Fruit fly (Drosophila melanogaster): ENCODE measurements around the gene CG33128.

CG33128 gene

dm6 chr2L:1463362-1463908, 30.4 kb upstream of the CG33128 start:
- TF ChIP-seq ERR (GFP tag; optimal IDR thresholded peaks at IDR 0.05), result no peak
- no peak for TF ChIP-seq Fer1 (GFP tag; optimal IDR thresholded peaks at IDR 0.05)
- TF ChIP-seq zen (tag; optimal IDR thresholded peaks at IDR 0.05), result peak; percentile 35
- TF ChIP-seq fd64A (GFP tag; optimal IDR thresholded peaks at IDR 0.05), result no peak
- TF ChIP-seq Scr (GFP tag; IDR thresholded peaks at IDR 0.05; ENCODE audit: partially characterized antibody), result no peak
- 0 out of 2 replicates have a peak, but pooled peaks have one; percentile 14 for TF ChIP-seq crol (GFP tag; IDR thresholded peaks at IDR 0.05)
- TF ChIP-seq CG2199 (GFP tag; IDR thresholded peaks at IDR 0.05), result peak; percentile 73; the same call in 1 of the 3 replicates
- peak; percentile 7 for TF ChIP-seq cg (GFP tag; optimal IDR thresholded peaks at IDR 0.05)
- peak; percentile 62 for TF ChIP-seq abd-A (tag; optimal IDR thresholded peaks at IDR 0.05)
- 0 out of 3 replicates have a peak, but pooled peaks have one; percentile 36 for TF ChIP-seq ci (GFP tag; IDR thresholded peaks at IDR 0.05)
- peak; percentile 9 for TF ChIP-seq Kr (GFP tag; optimal IDR thresholded peaks at IDR 0.05)
- TF ChIP-seq kni (GFP tag; optimal IDR thresholded peaks at IDR 0.05), result peak; percentile 88
- TF ChIP-seq CG12236 (GFP tag; optimal IDR thresholded peaks at IDR 0.05), result no peak
- no peak for TF ChIP-seq CG7271 (tag; optimal IDR thresholded peaks at IDR 0.05)
- peak; percentile 98 for TF ChIP-seq grn (GFP tag; optimal IDR thresholded peaks at IDR 0.05)
- no peak for TF ChIP-seq nerfin-1 (tag; optimal IDR thresholded peaks at IDR 0.05)
- TF ChIP-seq pum (GFP tag; optimal IDR thresholded peaks at IDR 0.05), result no peak
- no peak for TF ChIP-seq Elba2 (GFP tag; optimal IDR thresholded peaks at IDR 0.05)
- 0 out of 3 replicates have a peak, but pooled peaks have one; percentile 11 for TF ChIP-seq so (GFP tag; IDR thresholded peaks at IDR 0.05)
- TF ChIP-seq pros (GFP tag; optimal IDR thresholded peaks at IDR 0.05), result peak; percentile 32
- peak; percentile 19 for TF ChIP-seq oc (tag; optimal IDR thresholded peaks at IDR 0.05)
- peak in 1 of 2 experiments; percentile 3 for TF ChIP-seq Hr78 (GFP tag; optimal IDR thresholded peaks at IDR 0.05)

dm6 chr2L:1470009-1470408, 23.9 kb upstream of the CG33128 start:
- TF ChIP-seq gce (GFP tag; IDR thresholded peaks at IDR 0.05) (no peak), CG17829 (tag; optimal IDR thresholded peaks at IDR 0.05) (peak; percentile 45), TFAM (GFP tag; optimal IDR thresholded peaks at IDR 0.05) (no peak), twi (tag; optimal IDR thresholded peaks at IDR 0.05) (no peak), HLHmδ (GFP tag; optimal IDR thresholded peaks at IDR 0.05) (no peak), CG1603 (tag; optimal IDR thresholded peaks at IDR 0.05) (peak; percentile 7), CG2202 (tag; optimal IDR thresholded peaks at IDR 0.05) (peak; percentile 4), CG15011 (GFP tag; optimal IDR thresholded peaks at IDR 0.05) (no peak), CG14860 (GFP tag; IDR thresholded peaks at IDR 0.05; ENCODE audit: partially characterized antibody) (no peak), dm (GFP tag; optimal IDR thresholded peaks at IDR 0.05) (no peak), inv (GFP tag; IDR thresholded peaks at IDR 0.05; ENCODE audit: partially characterized antibody) (no peak), sr (GFP tag; IDR thresholded peaks at IDR 0.05) (no peak), CG16815 (GFP tag; optimal IDR thresholded peaks at IDR 0.05) (no peak), lab (GFP tag; optimal IDR thresholded peaks at IDR 0.05) (no peak), CG10979 (tag; optimal IDR thresholded peaks at IDR 0.05) (peak; percentile 17), CG33213 (GFP tag; optimal IDR thresholded peaks at IDR 0.05) (no peak), wor (GFP tag; IDR thresholded peaks at IDR 0.05) (no peak), Blimp-1 (GFP tag; optimal IDR thresholded peaks at IDR 0.05) (peak; percentile 41), PHDP (tag; optimal IDR thresholded peaks at IDR 0.05) (no peak), CG42726 (GFP tag; IDR thresholded peaks at IDR 0.05; ENCODE audit: partially characterized antibody) (no peak), CG3407 (GFP tag; optimal IDR thresholded peaks at IDR 0.05) (no peak), CG32772 (GFP tag; IDR thresholded peaks at IDR 0.05) (no peak), Dip2 (GFP tag; IDR thresholded peaks at IDR 0.05) (no peak), Aef1 (GFP tag; IDR thresholded peaks at IDR 0.05) (no peak), Atf-2 (GFP tag; optimal IDR thresholded peaks at IDR 0.05) (no peak), Xrp1 (GFP tag; IDR thresholded peaks at IDR 0.05) (peak; percentile 62), nerfin-2 (GFP tag; IDR thresholded peaks at IDR 0.05; ENCODE audit: partially characterized antibody) (no peak), CG13894 (tag; optimal IDR thresholded peaks at IDR 0.05) (no peak)
